Fruit fly (Drosophila melanogaster): Measurements from ENCODE around the gene CG7824.

CG7824 gene

DNA sequence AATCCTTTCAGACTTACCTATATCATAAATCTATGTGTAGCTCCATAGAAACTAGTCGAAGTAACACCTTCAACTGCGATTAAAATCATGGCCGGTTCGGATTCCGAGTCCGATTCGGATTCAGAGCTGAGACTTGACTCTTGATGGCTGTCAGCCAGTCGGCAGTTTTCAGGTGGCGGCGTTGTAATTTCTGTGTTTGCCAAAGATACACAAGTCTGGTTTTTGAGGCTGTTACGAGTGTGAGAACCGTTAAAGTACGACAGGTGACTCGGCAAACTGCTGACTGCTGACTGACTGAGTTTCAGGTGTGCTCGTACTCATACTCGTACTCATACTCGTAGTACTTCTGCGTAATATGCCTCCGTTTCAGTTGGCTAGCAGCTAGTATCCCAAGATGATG is 32.4 kb upstream of the CG7824 start (continued):
- TF ChIP-seq ash1 (GFP tag; optimal IDR thresholded peaks at IDR 0.05), result no peak
- TF ChIP-seq CG43689 (GFP tag; IDR thresholded peaks at IDR 0.05), result no peak
- TF ChIP-seq ase (GFP tag; IDR thresholded peaks at IDR 0.05), result no peak
- no peak for TF ChIP-seq cad (GFP tag; optimal IDR thresholded peaks at IDR 0.05)
- TF ChIP-seq sc (optimal IDR thresholded peaks at IDR 0.05), result no peak
- no peak for TF ChIP-seq sc (GFP tag; optimal IDR thresholded peaks at IDR 0.05)
- no peak for TF ChIP-seq Dad (GFP tag; optimal IDR thresholded peaks at IDR 0.05)
- TF ChIP-seq ems (GFP tag; optimal IDR thresholded peaks at IDR 0.05), result no peak
- TF ChIP-seq amos (GFP tag; IDR thresholded peaks at IDR 0.05; ENCODE audit: partially characterized antibody), result no peak
- no peak for TF ChIP-seq CG14860 (GFP tag; IDR thresholded peaks at IDR 0.05; ENCODE audit: partially characterized antibody)
- no peak for TF ChIP-seq Gsc (GFP tag; IDR thresholded peaks at IDR 0.05)
- no peak for TF ChIP-seq Spps (tag; optimal IDR thresholded peaks at IDR 0.05)
- TF ChIP-seq Lhr (GFP tag; optimal IDR thresholded peaks at IDR 0.05), result no peak
- no peak for TF ChIP-seq pzg (GFP tag; optimal IDR thresholded peaks at IDR 0.05)
- TF ChIP-seq CG9437 (GFP tag; optimal IDR thresholded peaks at IDR 0.05), result no peak
- no peak for TF ChIP-seq CG1602 (GFP tag; optimal IDR thresholded peaks at IDR 0.05)
- TF ChIP-seq CG2129 (GFP tag; IDR thresholded peaks at IDR 0.05; ENCODE audit: partially characterized antibody), result no peak
- peak; percentile 25 for TF ChIP-seq Side (GFP tag; optimal IDR thresholded peaks at IDR 0.05)
- TF ChIP-seq lola (GFP tag; optimal IDR thresholded peaks at IDR 0.05), result no peak
- TF ChIP-seq CG12942 (GFP tag; optimal IDR thresholded peaks at IDR 0.05), result no peak
- TF ChIP-seq fd64A (GFP tag; optimal IDR thresholded peaks at IDR 0.05), result no peak
- no peak for TF ChIP-seq CG12744 (GFP tag; optimal IDR thresholded peaks at IDR 0.05)
- no peak for TF ChIP-seq CG31224 (GFP tag; IDR thresholded peaks at IDR 0.05)
- no peak for TF ChIP-seq CG1832 (GFP tag; optimal IDR thresholded peaks at IDR 0.05)
- TF ChIP-seq wek (GFP tag; optimal IDR thresholded peaks at IDR 0.05), result peak; percentile 39
- TF ChIP-seq tgo (GFP tag; IDR thresholded peaks at IDR 0.05), result no peak
- TF ChIP-seq ara (GFP tag; IDR thresholded peaks at IDR 0.05), result no peak
- TF ChIP-seq CG7786 (GFP tag; optimal IDR thresholded peaks at IDR 0.05), result no peak
- no peak for TF ChIP-seq CG15011 (GFP tag; optimal IDR thresholded peaks at IDR 0.05)
- no peak for TF ChIP-seq HLH3B (GFP tag; IDR thresholded peaks at IDR 0.05)
- TF ChIP-seq hbn (GFP tag; IDR thresholded peaks at IDR 0.05; ENCODE audit: partially characterized antibody), result no peak
- peak; percentile 11 for TF ChIP-seq cwo (GFP tag; optimal IDR thresholded peaks at IDR 0.05)
- no peak for TF ChIP-seq tap (tag; optimal IDR thresholded peaks at IDR 0.05)
- TF ChIP-seq Ssrp (tag; optimal IDR thresholded peaks at IDR 0.05), result no peak
- TF ChIP-seq Nf-YC (tag; optimal IDR thresholded peaks at IDR 0.05), result no peak
- TF ChIP-seq luna (GFP tag; optimal IDR thresholded peaks at IDR 0.05), result no peak
- no peak for TF ChIP-seq CG4617 (GFP tag; optimal IDR thresholded peaks at IDR 0.05; ENCODE audit: borderline replicate concordance)
- TF ChIP-seq unpg (GFP tag; optimal IDR thresholded peaks at IDR 0.05), result peak; percentile 29
- TF ChIP-seq Kr (GFP tag; optimal IDR thresholded peaks at IDR 0.05), result no peak
- TF ChIP-seq CG4282 (GFP tag; optimal IDR thresholded peaks at IDR 0.05), result no peak
- no peak for TF ChIP-seq CG9876 (GFP tag; optimal IDR thresholded peaks at IDR 0.05)
- TF ChIP-seq lbe (GFP tag; optimal IDR thresholded peaks at IDR 0.05), result no peak
- peak; percentile 64 for TF ChIP-seq CG6813 (GFP tag; optimal IDR thresholded peaks at IDR 0.05)
- TF ChIP-seq CG9727 (GFP tag; optimal IDR thresholded peaks at IDR 0.05), result no peak
- TF ChIP-seq CG2199 (GFP tag; IDR thresholded peaks at IDR 0.05), result no peak
- TF ChIP-seq CG12071 (GFP tag; optimal IDR thresholded peaks at IDR 0.05), result peak; percentile 59
- TF ChIP-seq CG4820 (GFP tag; optimal IDR thresholded peaks at IDR 0.05), result no peak
- no peak for TF ChIP-seq CG17612 (GFP tag; IDR thresholded peaks at IDR 0.05)
- TF ChIP-seq CG4404 (GFP tag; IDR thresholded peaks at IDR 0.05), result no peak
- no peak for TF ChIP-seq CG2712 (tag; optimal IDR thresholded peaks at IDR 0.05)
- TF ChIP-seq org-1 (GFP tag; optimal IDR thresholded peaks at IDR 0.05), result peak; percentile 44
- TF ChIP-seq CG13287 (GFP tag; IDR thresholded peaks at IDR 0.05; ENCODE audit: partially characterized antibody), result no peak
